Worm (Caenorhabditis elegans) whole organism, L2 larva: ENCODE data around the gene btb-10.

Experiments used
- F13H6.1 ChIP-seq: sonication (generic microtip); optimal IDR thresholded peaks from 2 replicates; lab custom pipeline; 2016; ENCODE audit warnings: missing genetic modification characterization, missing compliant biosample characterization
- blmp-1 ChIP-seq: sonication (generic microtip); optimal IDR thresholded peaks from 2 replicates; lab custom pipeline; 2017; ENCODE audit warnings: missing genetic modification characterization, mild to moderate bottlenecking, missing compliant biosample characterization, antibody characterized with exemption, moderate library complexity; ENCODE audit not compliant: insufficient read depth
- ceh-82 ChIP-seq: fragments of 150-350 bp; optimal IDR thresholded peaks from 2 replicates; lab custom pipeline; 2014; ENCODE audit warnings: missing biosample characterization, missing genetic modification characterization
- dmd-4 ChIP-seq: sonication (generic microtip); optimal IDR thresholded peaks from 2 replicates; lab custom pipeline; 2017; ENCODE audit warnings: missing biosample characterization, missing genetic modification characterization
- elt-1 ChIP-seq: fragments of 150-350 bp; optimal IDR thresholded peaks from 2 replicates; lab custom pipeline; 2014; ENCODE audit warnings: missing biosample characterization, missing genetic modification characterization
- elt-3 ChIP-seq: sonication (generic microtip); optimal IDR thresholded peaks from 2 replicates; lab custom pipeline; 2017; ENCODE audit warnings: missing biosample characterization, missing genetic modification characterization
- lin-13 ChIP-seq: fragments of 150-350 bp; optimal IDR thresholded peaks from 2 replicates; lab custom pipeline; 2014; ENCODE audit warnings: missing biosample characterization, missing genetic modification reagents, missing genetic modification characterization
- nhr-21 ChIP-seq: fragments of 150-350 bp; optimal IDR thresholded peaks from 2 replicates; lab custom pipeline; 2014; ENCODE audit warnings: missing biosample characterization, missing genetic modification characterization
- nhr-237 ChIP-seq: fragments of 150-350 bp; optimal IDR thresholded peaks from 2 replicates; lab custom pipeline; 2014; ENCODE audit warnings: missing biosample characterization, missing genetic modification characterization
- snpc-4 ChIP-seq: fragments of 150-350 bp; optimal IDR thresholded peaks from 2 replicates; lab custom pipeline; 2014; ENCODE audit warnings: missing biosample characterization, missing genetic modification characterization
- unc-39 ChIP-seq: fragments of 150-350 bp; optimal IDR thresholded peaks from 2 replicates; lab custom pipeline; 2014; ENCODE audit warnings: missing biosample characterization, missing genetic modification characterization
- zag-1 ChIP-seq: fragments of 150-350 bp; optimal IDR thresholded peaks from 2 replicates; lab custom pipeline; 2014; ENCODE audit warnings: missing biosample characterization, missing genetic modification characterization

DNA sequence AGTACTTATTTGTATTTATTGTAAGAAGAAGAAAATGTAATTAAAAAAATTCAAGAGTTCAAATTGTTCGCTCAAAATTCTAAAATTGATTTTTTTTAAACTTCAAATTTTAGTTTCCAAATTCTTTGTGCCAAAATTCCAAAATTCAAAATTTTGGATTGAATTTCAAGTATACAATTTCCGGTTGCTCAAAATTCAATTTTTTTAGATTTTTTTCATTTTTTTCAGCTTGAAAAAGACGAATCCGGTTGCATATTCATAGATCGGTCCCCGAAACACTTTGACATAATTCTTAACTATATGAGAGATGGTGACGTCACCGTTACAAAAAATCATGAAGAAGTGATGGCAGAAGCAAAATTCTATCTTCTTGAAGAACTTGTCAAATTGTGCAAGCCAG is 11.5 kb upstream of the btb-10 start, which contains the start of gene K02E7.4:
- TF ChIP-seq nhr-21 (tag; lab: Kevin White, UChicago) (no peak), ceh-82 (tag; lab: Kevin White, UChicago) (no peak), unc-39 (tag; lab: Kevin White, UChicago) (no peak), dmd-4 (tag; lab: Kevin White, UChicago) (no peak), elt-1 (tag; lab: Kevin White, UChicago) (no peak), zag-1 (tag; lab: Kevin White, UChicago) (no peak), blmp-1 (tag; lab: Kevin White, UChicago) (no peak), lin-13 (GFP tag; lab: Kevin White, UChicago) (no peak), snpc-4 (tag; lab: Kevin White, UChicago) (no peak), nhr-237 (tag; lab: Kevin White, UChicago) (no peak), F13H6.1 (no peak), elt-3 (tag; lab: Kevin White, UChicago) (no peak)
